Worm (Caenorhabditis elegans) whole organism, mixed stage, embryonic: Measurements from ENCODE around the gene cwf-19L2.

Experiments
- M03D4.4 ChIP-seq: sonication (generic microtip); optimal IDR thresholded peaks from 2 replicates; lab custom pipeline; 2017; ENCODE audit warnings: mild to moderate bottlenecking, missing genetic modification characterization, missing compliant biosample characterization
- bed-3 ChIP-seq: fragments of 200-800 bp; sonication (Bioruptor generic); optimal IDR thresholded peaks from 3 replicates; lab custom pipeline; 2018; ENCODE audit warnings: mild to moderate bottlenecking, missing genetic modification characterization, moderate library complexity, missing compliant biosample characterization
- blmp-1 ChIP-seq: fragments of 150-350 bp; optimal IDR thresholded peaks from 2 replicates; lab custom pipeline; 2014; ENCODE audit warnings: missing biosample characterization, missing genetic modification characterization
- ceh-39 ChIP-seq: fragments of 150-350 bp; optimal IDR thresholded peaks from 2 replicates; lab custom pipeline; 2014; ENCODE audit warnings: missing biosample characterization, missing genetic modification characterization
- ceh-43 ChIP-seq: fragments of 200-800 bp; sonication (Bioruptor generic); optimal IDR thresholded peaks from 2 replicates; lab custom pipeline; 2018; ENCODE audit warnings: mild to moderate bottlenecking, missing genetic modification characterization, moderate library complexity, missing compliant biosample characterization
- ces-1 ChIP-seq: fragments of 150-350 bp; optimal IDR thresholded peaks from 2 replicates; lab custom pipeline; 2014; ENCODE audit warnings: missing biosample characterization, missing genetic modification reagents, missing genetic modification characterization
- cnd-1 ChIP-seq: fragments of 200-800 bp; sonication (Bioruptor generic); optimal IDR thresholded peaks from 2 replicates; lab custom pipeline; 2018; ENCODE audit warnings: mild to moderate bottlenecking, missing genetic modification characterization, missing compliant biosample characterization
- drap-1 ChIP-seq: fragments of 200-800 bp; sonication (Bioruptor generic); optimal IDR thresholded peaks from 3 replicates; lab custom pipeline; 2018; ENCODE audit warnings: mild to moderate bottlenecking, missing genetic modification characterization, missing compliant biosample characterization
- elt-1 ChIP-seq: sonication (generic microtip); optimal IDR thresholded peaks from 2 replicates; lab custom pipeline; 2017; ENCODE audit warnings: missing genetic modification characterization, mild to moderate bottlenecking, missing compliant biosample characterization, antibody characterized with exemption, moderate library complexity, borderline replicate concordance; ENCODE audit not compliant: insufficient read depth
- elt-3 ChIP-seq: fragments of 150-350 bp; optimal IDR thresholded peaks from 2 replicates; lab custom pipeline; 2014; ENCODE audit warnings: missing biosample characterization, missing genetic modification characterization
- ham-2 ChIP-seq: fragments of 200-800 bp; sonication (Bioruptor generic); optimal IDR thresholded peaks from 2 replicates; lab custom pipeline; 2018; ENCODE audit warnings: mild to moderate bottlenecking, missing genetic modification characterization, missing compliant biosample characterization
- hlh-1 ChIP-seq: fragments of 150-350 bp; optimal IDR thresholded peaks from 2 replicates; lab custom pipeline; 2014; ENCODE audit warnings: missing biosample characterization, missing genetic modification reagents, missing genetic modification characterization
- lin-13 ChIP-seq: fragments of 150-350 bp; optimal IDR thresholded peaks from 2 replicates; lab custom pipeline; 2014; ENCODE audit warnings: missing biosample characterization, missing genetic modification characterization
- lin-32 ChIP-seq: fragments of 200-800 bp; sonication (Bioruptor generic); optimal IDR thresholded peaks from 2 replicates; lab custom pipeline; 2018; ENCODE audit warnings: mild to moderate bottlenecking, missing genetic modification characterization, missing compliant biosample characterization
- lsy-2 ChIP-seq: fragments of 150-350 bp; optimal IDR thresholded peaks from 2 replicates; lab custom pipeline; 2014; ENCODE audit warnings: missing biosample characterization, missing genetic modification characterization
- mep-1 ChIP-seq: fragments of 150-350 bp; optimal IDR thresholded peaks from 2 replicates; lab custom pipeline; 2017; ENCODE audit warnings: missing biosample characterization, missing genetic modification reagents, missing genetic modification characterization, inconsistent platforms
- mls-2 ChIP-seq: sonication (generic microtip); optimal IDR thresholded peaks from 2 replicates; lab custom pipeline; 2016; ENCODE audit warnings: mild to moderate bottlenecking, missing genetic modification characterization, moderate library complexity, missing compliant biosample characterization
- nhr-12 ChIP-seq: fragments of 150-350 bp; optimal IDR thresholded peaks from 2 replicates; lab custom pipeline; 2014; ENCODE audit warnings: missing biosample characterization, missing genetic modification characterization
- nhr-2 ChIP-seq: fragments of 150-350 bp; optimal IDR thresholded peaks from 2 replicates; lab custom pipeline; 2014; ENCODE audit warnings: missing biosample characterization, missing genetic modification characterization
- nhr-28 ChIP-seq: fragments of 150-350 bp; optimal IDR thresholded peaks from 2 replicates; lab custom pipeline; 2014; ENCODE audit warnings: missing biosample characterization, missing genetic modification characterization
- nhr-76 ChIP-seq: sonication (generic microtip); optimal IDR thresholded peaks from 2 replicates; lab custom pipeline; 2017; ENCODE audit warnings: missing biosample characterization, missing genetic modification characterization
- pha-4 ChIP-seq: fragments of 150-350 bp; optimal IDR thresholded peaks from 2 replicates; lab custom pipeline; 2018; ENCODE audit warnings: missing biosample characterization, missing genetic modification reagents, missing genetic modification characterization
- sem-2 ChIP-seq: fragments of 200-800 bp; sonication (Bioruptor generic); optimal IDR thresholded peaks from 2 replicates; lab custom pipeline; 2018; ENCODE audit warnings: mild to moderate bottlenecking, missing genetic modification characterization, missing compliant biosample characterization
- snpc-4 ChIP-seq: fragments of 150-350 bp; optimal IDR thresholded peaks from 2 replicates; lab custom pipeline; 2014; ENCODE audit warnings: missing biosample characterization, missing genetic modification characterization
- sptf-1 ChIP-seq: sonication (generic microtip); optimal IDR thresholded peaks from 2 replicates; lab custom pipeline; 2017; ENCODE audit warnings: mild to moderate bottlenecking, missing genetic modification characterization, moderate library complexity, missing compliant biosample characterization
- tbx-8 ChIP-seq: fragments of 200-800 bp; sonication (Bioruptor generic); optimal IDR thresholded peaks from 2 replicates; lab custom pipeline; 2018; ENCODE audit warnings: mild to moderate bottlenecking, missing genetic modification characterization, moderate library complexity, missing compliant biosample characterization
- unc-120 ChIP-seq: sonication (generic microtip); optimal IDR thresholded peaks from 2 replicates; lab custom pipeline; 2017; ENCODE audit warnings: missing genetic modification characterization, missing compliant biosample characterization; ENCODE audit not compliant: poor library complexity, severe bottlenecking
- unc-39 ChIP-seq: fragments of 150-350 bp; optimal IDR thresholded peaks from 2 replicates; lab custom pipeline; 2014; ENCODE audit warnings: missing biosample characterization, missing genetic modification characterization
- unc-62 ChIP-seq: fragments of 150-350 bp; optimal IDR thresholded peaks from 2 replicates; lab custom pipeline; 2014; ENCODE audit warnings: missing biosample characterization, missing genetic modification reagents, missing genetic modification characterization
- zip-8 ChIP-seq: fragments of 150-350 bp; optimal IDR thresholded peaks from 2 replicates; lab custom pipeline; 2014; ENCODE audit warnings: missing biosample characterization, missing genetic modification characterization
- ztf-11 ChIP-seq: fragments of 150-350 bp; optimal IDR thresholded peaks from 2 replicates; lab custom pipeline; 2014; ENCODE audit warnings: missing biosample characterization, missing genetic modification characterization

cwf-19L2 gene

DNA sequence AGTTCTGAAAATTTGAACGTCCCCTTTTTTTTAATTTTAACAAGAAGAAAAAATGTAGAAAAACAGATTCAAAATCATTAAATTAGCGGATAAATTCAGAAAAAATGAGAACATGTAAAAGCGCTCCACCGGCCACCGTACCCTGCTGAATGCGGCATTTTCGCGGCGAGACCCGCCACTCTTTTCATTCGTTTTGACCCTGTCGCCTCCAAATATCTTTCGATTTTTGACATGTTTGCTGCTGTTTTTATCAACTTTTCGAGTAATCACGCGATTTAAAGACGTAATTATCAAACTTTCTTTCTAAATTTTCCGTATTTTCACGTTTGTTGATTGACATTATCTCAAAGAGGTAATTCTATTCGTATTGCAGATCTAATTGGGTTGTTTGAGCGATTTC is 42.8 kb downstream of the cwf-19L2 start, which contains the start of gene gsp-2 (continued):
- no peak for TF ChIP-seq tbx-8 (GFP tag; lab: Kevin White, UChicago)
- peak; percentile 45 for TF ChIP-seq ces-1
- peak; percentile 59 for TF ChIP-seq hlh-1
- peak; percentile 43 for TF ChIP-seq drap-1
- TF ChIP-seq nhr-28 (tag; lab: Kevin White, UChicago) = no peak

DNA sequence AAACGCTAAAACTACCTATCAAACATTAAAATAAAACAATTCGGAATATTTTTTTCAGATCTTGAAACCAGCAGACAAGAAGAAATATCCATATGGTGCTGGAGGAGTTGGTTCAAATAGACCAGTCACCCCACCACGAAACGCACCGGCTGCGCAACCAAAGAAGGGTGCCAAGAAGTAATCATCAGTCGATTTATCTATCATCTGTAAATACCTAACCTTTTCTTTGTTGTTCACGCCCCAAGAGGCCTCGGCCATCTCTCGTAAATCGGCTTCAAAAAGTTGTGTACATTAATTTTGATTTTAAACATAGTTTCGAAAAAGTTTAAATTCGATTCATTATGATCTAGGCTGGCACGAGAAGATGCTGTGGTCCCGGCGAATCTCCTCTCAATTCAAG is 44.6 kb downstream of the cwf-19L2 start:
- TF ChIP-seq M03D4.4 (tag; lab: Kevin White, UChicago) = no peak
- TF ChIP-seq nhr-2 (tag; lab: Kevin White, UChicago) = no peak
- no peak for TF ChIP-seq lsy-2 (tag; lab: Kevin White, UChicago)
- no peak for TF ChIP-seq nhr-76 (tag; lab: Kevin White, UChicago)
- no peak for TF ChIP-seq unc-120 (tag; lab: Kevin White, UChicago)
- no peak for TF ChIP-seq ztf-11 (tag; lab: Kevin White, UChicago)
- TF ChIP-seq cnd-1 (tag; lab: Kevin White, UChicago) = no peak
- TF ChIP-seq ceh-43 (GFP tag; lab: Kevin White, UChicago) = no peak
- no peak for TF ChIP-seq unc-39 (tag; lab: Kevin White, UChicago)
- TF ChIP-seq ces-1 = no peak
- no peak for TF ChIP-seq mep-1 (tag; lab: Kevin White, UChicago)
- TF ChIP-seq elt-1 (tag; lab: Kevin White, UChicago) = no peak
- TF ChIP-seq blmp-1 = no peak
- no peak for TF ChIP-seq elt-3
- TF ChIP-seq hlh-1 = no peak
- no peak for TF ChIP-seq snpc-4 (tag; lab: Kevin White, UChicago)

ce11 chrIII:7338693-7339092 is 45.3 kb downstream of the cwf-19L2 start, which contains the start of gene kap-1:
kap-1 (plus strand) TSS chrIII:7338835.
- no peak for TF ChIP-seq ceh-43 (GFP tag; lab: Kevin White, UChicago)
- TF ChIP-seq M03D4.4 (tag; lab: Kevin White, UChicago) = no peak
- TF ChIP-seq lin-32 (GFP tag; lab: Kevin White, UChicago) = no peak
- no peak for TF ChIP-seq nhr-28 (tag; lab: Kevin White, UChicago)
- TF ChIP-seq mls-2 = no peak
- TF ChIP-seq blmp-1 = no peak
- no peak for TF ChIP-seq unc-62 (GFP tag; lab: Kevin White, UChicago)
- no peak for TF ChIP-seq ztf-11 (tag; lab: Kevin White, UChicago)
- TF ChIP-seq tbx-8 (GFP tag; lab: Kevin White, UChicago) = no peak
- TF ChIP-seq mep-1 (tag; lab: Kevin White, UChicago) = no peak
- TF ChIP-seq sptf-1 (tag; lab: Kevin White, UChicago) = no peak

- TF ChIP-seq M03D4.4 (tag; lab: Kevin White, UChicago) (no peak), elt-1 (tag; lab: Kevin White, UChicago) (no peak), nhr-2 (tag; lab: Kevin White, UChicago) (no peak), nhr-76 (tag; lab: Kevin White, UChicago) (no peak), blmp-1 (no peak), zip-8 (tag; lab: Kevin White, UChicago) (no peak), ceh-39 (no peak), ham-2 (GFP tag; lab: Kevin White, UChicago) (no peak)
Measured at ce11 chrIII:7339138-7339537, 45.7 kb downstream of the cwf-19L2 start.

DNA sequence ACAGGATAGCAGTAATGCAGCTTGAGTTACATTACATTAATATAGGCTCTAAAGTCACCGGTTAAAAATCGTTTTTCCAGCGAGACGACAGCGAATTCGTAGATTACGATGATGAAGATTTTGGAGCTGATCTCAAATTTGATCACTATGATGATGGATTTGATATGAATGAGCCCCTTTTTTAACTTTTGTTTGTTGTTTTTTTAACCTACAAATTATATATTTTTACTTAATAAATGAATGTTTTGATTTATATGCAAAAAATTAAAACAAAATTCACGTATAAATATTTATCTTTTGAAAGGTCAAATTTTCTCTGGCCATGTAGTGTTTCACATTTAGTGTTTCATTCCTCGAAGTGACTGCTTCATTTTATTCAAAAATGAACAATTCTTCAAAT is 50.0 kb downstream of the cwf-19L2 start, which contains the start of gene F08F8.6:
Gene F08F8.6 (plus strand): TSS at position 301 of the 400 bp plus-strand sequence.
- TF ChIP-seq unc-39 (tag; lab: Kevin White, UChicago) (no peak), tbx-8 (GFP tag; lab: Kevin White, UChicago) (no peak), zip-8 (tag; lab: Kevin White, UChicago) (no peak), blmp-1 (no peak), nhr-28 (tag; lab: Kevin White, UChicago) (no peak), sem-2 (no peak), nhr-12 (tag; lab: Kevin White, UChicago) (no peak), lin-32 (GFP tag; lab: Kevin White, UChicago) (no peak), elt-1 (tag; lab: Kevin White, UChicago) (no peak), unc-120 (tag; lab: Kevin White, UChicago) (no peak), ham-2 (GFP tag; lab: Kevin White, UChicago) (no peak), bed-3 (no peak), nhr-76 (tag; lab: Kevin White, UChicago) (no peak), pha-4 (tag; lab: Kevin White, UChicago) (no peak), ces-1 (no peak), lin-13 (tag; lab: Kevin White, UChicago) (no peak), mep-1 (tag; lab: Kevin White, UChicago) (no peak), elt-3 (no peak), cnd-1 (tag; lab: Kevin White, UChicago) (no peak), snpc-4 (tag; lab: Kevin White, UChicago) (no peak)
